Fruit fly (Drosophila melanogaster): ENCODE measurements around the gene CG10710.

The CG10710 gene

DNA sequence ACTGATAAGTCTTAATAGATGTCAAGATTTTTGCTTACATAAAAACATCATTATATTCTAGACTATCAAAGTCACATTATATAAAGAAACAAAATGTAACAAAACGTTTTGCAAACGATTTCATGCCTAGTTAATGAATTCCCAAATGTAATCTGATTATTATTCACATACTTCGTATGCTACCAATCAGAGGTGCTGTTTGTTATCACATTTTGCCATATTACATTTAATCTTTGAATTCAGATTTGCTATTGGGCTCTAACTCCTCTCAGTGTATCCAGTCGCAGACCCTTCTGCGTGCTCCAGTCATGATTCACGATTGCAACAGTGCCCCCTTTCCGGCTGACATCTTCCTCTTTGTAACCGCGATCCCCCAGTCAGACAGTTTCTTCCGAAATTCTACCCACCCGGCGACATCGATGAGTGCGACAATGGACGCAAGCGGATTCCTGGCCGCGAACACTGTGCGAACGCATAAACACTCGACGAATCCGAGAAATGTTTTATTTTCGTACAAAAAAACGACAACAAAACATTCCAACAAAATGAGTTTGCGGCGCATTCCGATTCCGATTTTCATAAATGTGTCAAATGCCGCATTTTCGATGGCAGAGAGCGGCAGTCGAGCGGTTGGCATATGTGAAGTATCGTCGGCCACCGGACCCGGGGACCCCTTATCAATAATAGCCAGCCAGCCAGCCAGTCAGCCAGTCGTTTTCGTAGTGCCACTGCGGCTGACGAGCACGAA lies 31.1 kb downstream of the CG10710 start (continued):
- TF ChIP-seq CG3032 (tag; optimal IDR thresholded peaks at IDR 0.05): no peak
- TF ChIP-seq Met (GFP tag; optimal IDR thresholded peaks at IDR 0.05): peak; percentile 40
- peak; percentile 45 for TF ChIP-seq CG7368 (GFP tag; optimal IDR thresholded peaks at IDR 0.05)
- TF ChIP-seq acj6 (GFP tag; optimal IDR thresholded peaks at IDR 0.05): peak; percentile 34
- TF ChIP-seq Ets21C (GFP tag; optimal IDR thresholded peaks at IDR 0.05): peak; percentile 19
- peak; percentile 47 for TF ChIP-seq CG32006 (GFP tag; optimal IDR thresholded peaks at IDR 0.05)
- no peak for TF ChIP-seq CG11294 (GFP tag; IDR thresholded peaks at IDR 0.05)
- TF ChIP-seq CG8319 (GFP tag; optimal IDR thresholded peaks at IDR 0.05): peak; percentile 26
- TF ChIP-seq topi (GFP tag; optimal IDR thresholded peaks at IDR 0.05): peak; percentile 58
- TF ChIP-seq vri (GFP tag; optimal IDR thresholded peaks at IDR 0.05): no peak
- peak; percentile 58 for TF ChIP-seq Sox14 (GFP tag; optimal IDR thresholded peaks at IDR 0.05)
- peak; percentile 60 for TF ChIP-seq Sox102F (GFP tag; optimal IDR thresholded peaks at IDR 0.05)
- TF ChIP-seq ss (GFP tag; optimal IDR thresholded peaks at IDR 0.05): no peak
- peak; percentile 14 for TF ChIP-seq CG3919 (GFP tag; optimal IDR thresholded peaks at IDR 0.05)
- TF ChIP-seq Sox15 (GFP tag; optimal IDR thresholded peaks at IDR 0.05): no peak
- peak; percentile 13 for TF ChIP-seq CG6808 (GFP tag; optimal IDR thresholded peaks at IDR 0.05)
- TF ChIP-seq CG10631 (GFP tag; optimal IDR thresholded peaks at IDR 0.05): peak; percentile 25
- no peak for TF ChIP-seq fd59A (GFP tag; optimal IDR thresholded peaks at IDR 0.05)
- TF ChIP-seq salr (GFP tag; optimal IDR thresholded peaks at IDR 0.05): no peak
- TF ChIP-seq dac (GFP tag; optimal IDR thresholded peaks at IDR 0.05): no peak
- TF ChIP-seq pdm3 (GFP tag; optimal IDR thresholded peaks at IDR 0.05): peak; percentile 3
- TF ChIP-seq Ets96B (tag; optimal IDR thresholded peaks at IDR 0.05): no peak
- peak; percentile 16; the same call in 1 of the 3 replicates for TF ChIP-seq eg (GFP tag; IDR thresholded peaks at IDR 0.05)
- TF ChIP-seq fd85E (GFP tag; optimal IDR thresholded peaks at IDR 0.05): no peak
- no peak for TF ChIP-seq CG8119 (GFP tag; IDR thresholded peaks at IDR 0.05)
- TF ChIP-seq CG1621 (tag; optimal IDR thresholded peaks at IDR 0.05): no peak
- no peak for TF ChIP-seq Eip93F (GFP tag; optimal IDR thresholded peaks at IDR 0.05)
- no peak for TF ChIP-seq CG16779 (tag; optimal IDR thresholded peaks at IDR 0.05)
- TF ChIP-seq CG31627 (GFP tag; optimal IDR thresholded peaks at IDR 0.05): peak; percentile 57
- TF ChIP-seq CG6854 (GFP tag; optimal IDR thresholded peaks at IDR 0.05): no peak
- peak; percentile 88 for TF ChIP-seq esn (GFP tag; optimal IDR thresholded peaks at IDR 0.05)

DNA sequence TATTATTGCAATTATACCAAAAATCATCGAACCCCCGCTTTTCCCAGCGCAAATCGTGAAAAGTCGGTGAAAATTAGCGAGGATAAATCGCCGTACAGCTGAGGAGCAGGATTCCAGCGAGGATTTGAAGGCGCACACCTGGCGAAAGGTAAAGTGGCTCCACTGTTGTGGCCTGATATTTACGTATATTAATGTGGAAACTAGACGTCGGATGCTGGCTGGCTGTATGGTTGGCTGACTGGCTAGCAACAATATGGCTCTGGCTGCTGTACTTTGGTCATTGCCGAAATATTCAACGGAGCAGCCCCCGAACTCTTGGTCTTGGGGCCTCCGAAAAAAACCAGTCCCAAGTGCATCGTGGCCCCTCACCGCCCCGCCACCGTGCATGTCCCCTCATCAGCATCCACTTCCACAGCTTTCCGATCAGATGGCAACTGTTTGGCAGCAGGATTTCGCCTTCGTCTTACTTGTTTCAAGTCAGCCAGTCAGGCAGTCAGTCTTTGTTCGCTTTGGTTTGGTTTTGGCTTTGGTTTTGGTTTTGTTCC lies 32.5 kb downstream of the CG10710 start:
- TF ChIP-seq CG8119 (GFP tag; IDR thresholded peaks at IDR 0.05) (peak; percentile 56; the same call in 1 of the 3 replicates), CG3919 (GFP tag; optimal IDR thresholded peaks at IDR 0.05) (peak; percentile 17), CG3032 (tag; optimal IDR thresholded peaks at IDR 0.05) (no peak), CG6854 (GFP tag; optimal IDR thresholded peaks at IDR 0.05) (peak; percentile 74), CG6163 (GFP tag; IDR thresholded peaks at IDR 0.05) (peak; percentile 30; the same call in 1 of the 3 replicates), CG16779 (tag; optimal IDR thresholded peaks at IDR 0.05) (peak; percentile 19), Sox15 (GFP tag; optimal IDR thresholded peaks at IDR 0.05) (no peak), Eip78C (GFP tag) (peak; percentile 58), CG6808 (GFP tag; optimal IDR thresholded peaks at IDR 0.05) (peak; percentile 15), eg (GFP tag; IDR thresholded peaks at IDR 0.05) (0 out of 3 replicates have a peak, but pooled peaks have one; percentile 10), Lpt (GFP tag; optimal IDR thresholded peaks at IDR 0.05) (peak; percentile 29), Sox14 (GFP tag; optimal IDR thresholded peaks at IDR 0.05) (no peak), net (GFP tag; optimal IDR thresholded peaks at IDR 0.05) (peak; percentile 5), Hr39 (GFP tag; optimal IDR thresholded peaks at IDR 0.05) (no peak), CG11762 (GFP tag; optimal IDR thresholded peaks at IDR 0.05; ENCODE audit: insufficient read depth) (no peak), salr (GFP tag; optimal IDR thresholded peaks at IDR 0.05) (no peak), cyc (GFP tag; optimal IDR thresholded peaks at IDR 0.05) (no peak), CG6276 (GFP tag; optimal IDR thresholded peaks at IDR 0.05) (peak; percentile 62), ss (GFP tag; optimal IDR thresholded peaks at IDR 0.05) (peak; percentile 50 to 53)

All from whole organism, prepupa.